Fruit fly (Drosophila melanogaster) whole organism, pupa: ENCODE measurements around the gene Argl.

Experiments used
- CG10348 ChIP-seq: fragments of 200-800 bp; sonication (Bioruptor generic); IDR thresholded peaks from 2 replicates; pipeline ENCODE4 v1.3.6; 2022; ENCODE audit warnings: missing biosample characterization, missing genetic modification characterization
- CG12605 ChIP-seq: fragments of 200-800 bp; sonication (Bioruptor generic); IDR thresholded peaks from 2 replicates; pipeline ENCODE4 v1.3.6; 2022; ENCODE audit warnings: missing biosample characterization, missing genetic modification characterization
- CG13204 ChIP-seq: fragments of 200-800 bp; sonication (Bioruptor generic); optimal IDR thresholded peaks from 2 replicates; lab custom pipeline; 2018; ENCODE audit warnings: missing biosample characterization, mild to moderate bottlenecking, missing genetic modification characterization, moderate library complexity
- CG14655 ChIP-seq: fragments of 200-800 bp; sonication (Bioruptor generic); optimal IDR thresholded peaks from 3 replicates; lab custom pipeline; 2017; ENCODE audit warnings: mild to moderate bottlenecking, missing biosample characterization, missing genetic modification reagents, missing genetic modification characterization
- CG15710 ChIP-seq: fragments of 200-800 bp; sonication (Bioruptor generic); optimal IDR thresholded peaks from 2 replicates; lab custom pipeline; 2018; ENCODE audit warnings: missing biosample characterization, mild to moderate bottlenecking, missing genetic modification characterization, moderate library complexity
- CG17806 ChIP-seq: fragments of 200-800 bp; sonication (Bioruptor generic); optimal IDR thresholded peaks from 2 replicates; lab custom pipeline; 2018; ENCODE audit warnings: missing biosample characterization, mild to moderate bottlenecking, missing genetic modification characterization, moderate library complexity
- CG32121 ChIP-seq: fragments of 200-800 bp; sonication (Bioruptor generic); IDR thresholded peaks from 2 replicates; pipeline ENCODE4 v1.3.6; 2022; ENCODE audit warnings: missing biosample characterization, missing genetic modification characterization
- CG34367 ChIP-seq: fragments of 200-800 bp; sonication (Bioruptor generic); optimal IDR thresholded peaks from 2 replicates; lab custom pipeline; 2018; ENCODE audit warnings: missing biosample characterization, mild to moderate bottlenecking, missing genetic modification characterization
- CG4496 ChIP-seq: fragments of 200-800 bp; sonication (Bioruptor generic); IDR thresholded peaks from 3 replicates; pipeline ENCODE4 v1.3.6; 2022; ENCODE audit warnings: missing biosample characterization, missing genetic modification characterization
- CG8159 ChIP-seq: fragments of 200-800 bp; sonication (Bioruptor generic); optimal IDR thresholded peaks from 3 replicates; lab custom pipeline; 2018; ENCODE audit warnings: missing biosample characterization, mild to moderate bottlenecking, missing genetic modification characterization, moderate library complexity
- CG8301 ChIP-seq: fragments of 200-800 bp; sonication (Bioruptor generic); optimal IDR thresholded peaks from 2 replicates; lab custom pipeline; 2018; ENCODE audit warnings: missing biosample characterization, mild to moderate bottlenecking, missing genetic modification characterization
- CG9948 ChIP-seq: fragments of 200-800 bp; sonication (Bioruptor generic); optimal IDR thresholded peaks from 2 replicates; lab custom pipeline; 2018; ENCODE audit warnings: missing biosample characterization, mild to moderate bottlenecking, missing genetic modification characterization, moderate library complexity
- D1 ChIP-seq: fragments of 200-800 bp; sonication (Bioruptor generic); optimal IDR thresholded peaks from 2 replicates; lab custom pipeline; 2018; ENCODE audit warnings: missing biosample characterization, mild to moderate bottlenecking, missing genetic modification characterization, moderate library complexity
- EcR ChIP-seq: fragments of 200-800 bp; sonication (Bioruptor generic); optimal IDR thresholded peaks from 3 replicates; lab custom pipeline; 2019; ENCODE audit warnings: missing biosample characterization, missing genetic modification characterization, mild to moderate bottlenecking, moderate library complexity, missing genetic modification reagents
- Ets98B ChIP-seq: fragments of 200-800 bp; sonication (Bioruptor generic); IDR thresholded peaks from 2 replicates; pipeline ENCODE4 v1.3.6; 2022; ENCODE audit warnings: missing biosample characterization, missing genetic modification characterization
- Pif1A ChIP-seq: fragments of 200-800 bp; sonication (Bioruptor generic); optimal IDR thresholded peaks from 3 replicates; lab custom pipeline; 2016; ENCODE audit warnings: missing biosample characterization, missing genetic modification characterization
- Pif1B ChIP-seq: fragments of 200-800 bp; sonication (Bioruptor generic); optimal IDR thresholded peaks from 3 replicates; lab custom pipeline; 2016; ENCODE audit warnings: missing biosample characterization, missing genetic modification characterization
- Snoo ChIP-seq: fragments of 200-800 bp; sonication (Bioruptor generic); optimal IDR thresholded peaks from 3 replicates; lab custom pipeline; 2017; ENCODE audit warnings: missing biosample characterization, mild to moderate bottlenecking, missing genetic modification characterization, inconsistent platforms
- fd96Ca ChIP-seq: fragments of 200-800 bp; sonication (Bioruptor generic); IDR thresholded peaks from 3 replicates; pipeline ENCODE4 v1.3.6; 2022; ENCODE audit warnings: missing biosample characterization, missing genetic modification characterization
- gl ChIP-seq: fragments of 200-800 bp; sonication (Bioruptor generic); optimal IDR thresholded peaks from 2 replicates; lab custom pipeline; 2018; ENCODE audit warnings: missing biosample characterization, mild to moderate bottlenecking, missing genetic modification characterization
- rn ChIP-seq: fragments of 200-800 bp; sonication (Bioruptor generic); IDR thresholded peaks from 2 replicates; pipeline ENCODE4 v1.3.6; 2022; ENCODE audit warnings: missing biosample characterization, missing genetic modification characterization

Gene Argl

DNA sequence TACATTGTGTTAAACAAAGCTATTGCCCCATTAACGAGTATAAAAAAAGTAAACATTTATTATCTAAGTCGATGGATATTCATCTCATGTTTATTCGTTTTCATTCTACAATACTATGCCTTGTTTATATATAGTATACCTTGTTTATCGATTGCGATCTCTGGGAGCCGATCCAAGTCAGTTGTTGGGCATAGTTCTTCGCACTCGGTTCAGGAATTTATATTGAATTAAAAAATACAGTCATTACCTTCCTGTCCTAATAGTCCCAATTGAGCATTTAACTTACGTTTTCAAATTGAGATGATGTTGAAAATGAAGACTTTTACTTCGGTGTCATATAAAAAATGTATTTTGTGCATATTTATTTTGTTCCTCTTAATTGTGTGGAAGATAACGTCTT lies 22.8 kb upstream of the Argl start, which contains the start of gene CG32984:
CG32984 (plus strand) TSS at position 301 of the 400 bp plus-strand sequence.
- TF ChIP-seq D1 (no peak), CG4496 (GFP tag; lab: Robert Waterston, UW) (no peak), Ets98B (GFP tag; lab: Robert Waterston, UW) (no peak), fd96Ca (GFP tag; lab: Robert Waterston, UW) (no peak), CG15710 (tag; lab: Kevin White, UChicago) (no peak), CG17806 (tag; lab: Kevin White, UChicago) (no peak), rn (GFP tag; lab: Robert Waterston, UW) (no peak), CG8159 (tag; lab: Kevin White, UChicago) (no peak), CG14655 (no peak), EcR (GFP tag; lab: Kevin White, UChicago) (no peak), Pif1A (GFP tag; lab: Kevin White, UChicago) (no peak), Pif1B (no peak), CG34367 (tag; lab: Kevin White, UChicago) (no peak), CG12605 (GFP tag; lab: Robert Waterston, UW) (no peak), CG10348 (GFP tag; lab: Robert Waterston, UW) (no peak), gl (tag; lab: Kevin White, UChicago) (no peak), CG9948 (tag; lab: Kevin White, UChicago) (no peak), Snoo (tag; lab: Kevin White, UChicago) (no peak), CG13204 (GFP tag; lab: Kevin White, UChicago) (no peak)

dm6 chr2L:8962254-8962653 lies 20.3 kb upstream of the Argl start, which contains the start of the genes CG9525 and CG32985:
Gene CG9525, minus strand, starts transcription at chr2L:8962354.
Gene CG32985, plus strand, starts transcription at chr2L:8962533.
- TF ChIP-seq EcR (GFP tag; lab: Kevin White, UChicago), result no peak
- TF ChIP-seq gl (tag; lab: Kevin White, UChicago), result no peak
- TF ChIP-seq CG13204 (GFP tag; lab: Kevin White, UChicago), result no peak
- TF ChIP-seq Snoo (tag; lab: Kevin White, UChicago), result no peak
- no peak for TF ChIP-seq D1

DNA sequence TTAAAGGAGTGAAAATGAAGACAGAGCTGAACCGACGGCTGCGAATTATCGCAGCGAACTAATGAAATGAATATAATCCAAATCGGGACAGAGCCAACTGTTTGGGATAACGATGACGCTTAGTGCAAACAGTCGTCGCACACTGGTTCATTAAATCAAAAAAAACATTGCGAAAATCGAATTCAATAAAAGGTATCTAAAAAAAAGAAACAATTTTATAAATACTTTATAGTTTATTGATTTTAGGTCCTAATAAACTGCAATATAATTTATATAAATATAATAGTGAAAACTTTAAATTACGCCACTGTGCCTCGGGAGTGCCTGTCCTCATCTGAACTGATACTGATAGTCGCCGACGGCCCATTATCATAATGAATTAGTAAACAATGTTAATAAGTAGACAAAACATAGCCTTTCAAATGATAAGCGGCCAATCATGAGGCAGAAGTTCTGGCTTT lies 17.1 kb upstream of the Argl start, which contains the start of gene CG31886:
CG31886 (minus strand) TSS at position 51 of the 461 bp plus-strand sequence.
- no peak for TF ChIP-seq CG4496 (GFP tag; lab: Robert Waterston, UW)
- peak; percentile 72 for TF ChIP-seq fd96Ca (GFP tag; lab: Robert Waterston, UW)
- no peak for TF ChIP-seq EcR (GFP tag; lab: Kevin White, UChicago)
- peak; percentile 72 for TF ChIP-seq CG14655
- peak; percentile 35 for TF ChIP-seq Pif1A (GFP tag; lab: Kevin White, UChicago)
- TF ChIP-seq Pif1B, result peak; percentile 27

DNA sequence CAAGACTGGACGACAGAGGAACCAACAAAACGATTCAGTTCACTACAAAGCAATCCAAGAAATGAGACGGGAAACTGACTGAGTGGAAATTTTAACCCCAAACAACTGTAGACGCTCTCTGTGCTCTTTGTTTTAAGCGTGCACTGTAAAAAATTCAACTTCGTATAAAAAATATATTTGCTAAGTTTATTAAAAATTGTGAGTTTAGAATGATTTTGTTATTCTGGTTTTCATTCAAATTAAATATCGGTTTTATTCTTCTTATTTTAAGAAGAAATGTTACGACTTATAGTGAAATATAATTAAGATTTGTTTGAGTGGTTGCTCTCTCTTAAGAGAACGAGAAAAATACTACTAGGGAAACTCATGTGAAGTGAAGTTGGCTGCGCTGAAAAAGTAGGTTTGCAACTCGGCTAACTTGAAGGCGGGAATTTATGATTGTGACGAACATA lies 16.2 kb upstream of the Argl start:
- TF ChIP-seq gl (tag; lab: Kevin White, UChicago), result peak; percentile 46
- TF ChIP-seq CG4496 (GFP tag; lab: Robert Waterston, UW), result peak; percentile 97
- TF ChIP-seq CG12605 (GFP tag; lab: Robert Waterston, UW), result peak; percentile 96
- no peak for TF ChIP-seq CG13204 (GFP tag; lab: Kevin White, UChicago)
- peak; percentile 85 for TF ChIP-seq CG8159 (tag; lab: Kevin White, UChicago)
- TF ChIP-seq CG34367 (tag; lab: Kevin White, UChicago), result peak; percentile 74
- peak; percentile 75 for TF ChIP-seq D1
- peak; percentile 88 for TF ChIP-seq Snoo (tag; lab: Kevin White, UChicago)
- TF ChIP-seq CG32121 (GFP tag; lab: Robert Waterston, UW), result peak; percentile 97
- TF ChIP-seq CG17806 (tag; lab: Kevin White, UChicago), result peak; percentile 85
- peak; percentile 82 for TF ChIP-seq CG9948 (tag; lab: Kevin White, UChicago)
- TF ChIP-seq Pif1A (GFP tag; lab: Kevin White, UChicago), result peak; percentile 86
- TF ChIP-seq CG10348 (GFP tag; lab: Robert Waterston, UW), result peak; percentile 84
- TF ChIP-seq rn (GFP tag; lab: Robert Waterston, UW), result peak; percentile 93
- TF ChIP-seq EcR (GFP tag; lab: Kevin White, UChicago), result no peak
- peak; percentile 95 for TF ChIP-seq Ets98B (GFP tag; lab: Robert Waterston, UW)
- TF ChIP-seq CG8301 (tag; lab: Kevin White, UChicago), result peak; percentile 86
- peak; percentile 65; the same call in 1 of the 3 replicates for TF ChIP-seq fd96Ca (GFP tag; lab: Robert Waterston, UW)
- peak; percentile 86 for TF ChIP-seq CG14655
- peak; percentile 81 for TF ChIP-seq CG15710 (tag; lab: Kevin White, UChicago)
- TF ChIP-seq Pif1B, result peak; percentile 68

dm6 chr2L:8957152-8957551 lies 15.2 kb upstream of the Argl start:
- no peak for TF ChIP-seq CG4496 (GFP tag; lab: Robert Waterston, UW)
- no peak for TF ChIP-seq CG32121 (GFP tag; lab: Robert Waterston, UW)
- TF ChIP-seq CG10348 (GFP tag; lab: Robert Waterston, UW), result no peak
- TF ChIP-seq CG15710 (tag; lab: Kevin White, UChicago), result no peak
- no peak for TF ChIP-seq CG14655
- TF ChIP-seq CG13204 (GFP tag; lab: Kevin White, UChicago), result no peak
- no peak for TF ChIP-seq gl (tag; lab: Kevin White, UChicago)
- no peak for TF ChIP-seq Snoo (tag; lab: Kevin White, UChicago)
- no peak for TF ChIP-seq CG9948 (tag; lab: Kevin White, UChicago)
- TF ChIP-seq D1, result no peak
- no peak for TF ChIP-seq CG12605 (GFP tag; lab: Robert Waterston, UW)
- no peak for TF ChIP-seq rn (GFP tag; lab: Robert Waterston, UW)

DNA sequence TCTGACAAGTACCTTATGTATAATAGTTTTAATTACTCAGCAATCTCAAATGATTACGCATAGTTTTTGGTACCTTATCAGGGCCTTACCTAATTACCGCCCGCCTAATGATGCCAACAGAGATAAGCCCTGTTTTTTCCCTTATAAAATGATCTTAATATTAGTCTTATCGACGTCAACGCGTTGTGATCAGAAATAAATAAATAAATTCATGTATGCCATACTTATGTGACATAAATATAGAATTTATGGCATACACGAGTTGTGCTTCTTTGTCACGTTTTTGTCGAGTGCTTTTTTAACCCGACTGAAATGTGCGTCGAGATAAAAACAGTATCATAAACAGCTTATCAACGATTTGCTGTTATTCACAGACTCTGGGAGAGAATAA lies 14.4 kb upstream of the Argl start:
- TF ChIP-seq CG8301 (tag; lab: Kevin White, UChicago) (no peak), CG10348 (GFP tag; lab: Robert Waterston, UW) (no peak)
